Fruit fly (Drosophila melanogaster) whole organism: ENCODE data around the gene CG31272.

Experiments used
- pan ChIP-seq: fragments of >200 bp; optimal IDR thresholded peaks from 2 replicates; lab custom pipeline; 2017
- usp ChIP-seq: fragments of >200 bp; optimal IDR thresholded peaks from 2 replicates; lab custom pipeline; 2017; ENCODE audit warnings: missing biosample characterization, missing genetic modification characterization, mixed read lengths

dm6 chr3R:10778151-10778550 lies 19.0 kb upstream of the CG31272 start:
- TF ChIP-seq usp (GFP tag; lab: Kevin White, UChicago) (no peak), pan (no peak)
